Worm (Caenorhabditis elegans): ENCODE results near the gene Y54G2A.50.

The Y54G2A.50 gene

ce11 chrIV:2966884-2967283 lies 49.1 kb downstream of the Y54G2A.50 start (continued):
- no peak for TF ChIP-seq nhr-77 (tag; optimal IDR thresholded peaks at IDR 0.05)

Data from whole organism, L1 larva.